Fruit fly (Drosophila melanogaster) whole organism, wandering third instar larva: ENCODE results near the gene GstZ2.

ENCODE experiments used
- CrebA ChIP-seq: fragments of 200-800 bp; sonication (Bioruptor generic); optimal IDR thresholded peaks from 2 replicates; lab custom pipeline; 2016; ENCODE audit warnings: missing biosample characterization, mild to moderate bottlenecking, missing genetic modification characterization, borderline replicate concordance
- brk ChIP-seq: fragments of 200-800 bp; sonication (Bioruptor generic); optimal IDR thresholded peaks from 2 replicates; lab custom pipeline; 2016; ENCODE audit warnings: missing biosample characterization, mild to moderate bottlenecking, missing genetic modification characterization
- dmrt93B ChIP-seq: fragments of 200-800 bp; sonication (Bioruptor generic); optimal IDR thresholded peaks from 2 replicates; lab custom pipeline; 2018; ENCODE audit warnings: missing biosample characterization, mild to moderate bottlenecking, missing genetic modification characterization
- sv ChIP-seq: fragments of 200-800 bp; sonication (Bioruptor generic); optimal IDR thresholded peaks from 3 replicates; lab custom pipeline; 2016; ENCODE audit warnings: missing biosample characterization, missing genetic modification characterization

- TF ChIP-seq dmrt93B (GFP tag; lab: Kevin White, UChicago) (no peak), brk (GFP tag; lab: Kevin White, UChicago) (no peak), sv (GFP tag; lab: Kevin White, UChicago) (no peak), CrebA (GFP tag; lab: Kevin White, UChicago) (no peak)
These were observed 27.1 kb upstream of the GstZ2 start for dm6 chr3R:9487561-9487960.
